Worm (Caenorhabditis elegans): ENCODE results near the gene dpr-1.

Gene dpr-1

DNA sequence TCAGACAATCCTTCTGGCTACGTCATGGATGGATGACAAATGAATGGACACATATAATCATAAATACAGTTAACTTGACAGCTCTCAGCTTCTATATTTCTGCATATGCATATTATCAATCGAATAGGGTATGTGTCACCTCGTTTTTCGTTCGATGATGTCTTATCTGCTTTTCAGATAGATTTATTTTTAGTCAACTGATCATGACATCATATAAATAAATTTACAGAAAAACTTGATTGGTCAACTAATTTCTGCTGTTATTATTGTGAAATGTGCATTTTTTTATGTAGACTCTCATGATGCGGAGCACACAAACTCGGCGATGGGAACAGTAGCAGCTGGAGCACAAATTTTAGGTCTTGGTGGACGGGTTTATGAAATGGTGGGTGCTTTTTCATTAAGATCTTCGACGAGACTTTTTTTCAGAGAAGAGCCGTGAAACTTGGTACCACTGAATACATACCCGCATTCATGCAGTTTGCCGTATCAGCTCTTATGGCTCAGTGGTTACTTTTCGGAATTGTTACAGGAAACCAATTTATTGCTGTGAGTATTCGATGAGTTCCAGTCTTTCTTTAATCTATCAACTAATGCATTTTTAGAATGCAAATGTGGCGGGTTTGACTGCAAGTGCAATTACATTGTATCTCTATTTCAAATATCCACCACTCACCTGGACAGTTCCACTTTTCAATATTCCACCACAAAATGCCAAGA, 13.5 kb upstream of the dpr-1 start:
- peak; percentile 63 for TF ChIP-seq unc-62 (GFP tag; optimal IDR thresholded peaks at IDR 0.05)
- TF ChIP-seq ceh-100 (GFP tag; IDR thresholded peaks at IDR 0.05) = no peak

DNA sequence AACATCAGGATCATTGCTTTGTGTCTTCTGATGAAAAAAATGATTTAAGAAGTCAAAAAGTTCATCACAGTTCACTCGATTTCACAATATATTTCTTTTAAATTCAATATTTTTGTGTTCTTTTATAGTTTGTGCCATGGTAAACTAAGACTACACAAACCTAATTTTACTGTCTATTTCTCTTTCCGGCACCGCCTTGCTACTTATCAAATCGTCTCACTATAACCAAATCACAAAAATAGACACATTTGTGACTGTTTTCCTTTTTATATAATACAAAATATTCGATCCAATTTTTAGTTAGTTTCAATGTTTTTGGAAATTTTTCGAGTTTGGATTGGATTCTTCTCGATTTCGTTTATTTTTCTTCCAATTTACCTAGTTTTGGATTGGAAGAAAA, 12.1 kb upstream of the dpr-1 start, which contains the start of gene swt-6:
swt-6 (plus strand) TSS at position 301 of the 400 bp plus-strand sequence.
- TF ChIP-seq mcd-1 (GFP tag; IDR thresholded peaks at IDR 0.05) = no peak
- TF ChIP-seq ztf-28 (GFP tag; IDR thresholded peaks at IDR 0.05) = no peak
- TF ChIP-seq lsy-27 (tag; optimal IDR thresholded peaks at IDR 0.05; ENCODE audit: borderline replicate concordance, insufficient read depth) = no peak
- no peak for TF ChIP-seq rcor-1 (GFP tag; IDR thresholded peaks at IDR 0.05)
- no peak for TF ChIP-seq bed-1 (GFP tag; IDR thresholded peaks at IDR 0.05)
- TF ChIP-seq unc-130 (GFP tag; optimal IDR thresholded peaks at IDR 0.05) = no peak
- no peak for TF ChIP-seq snpc-1.1 (tag; optimal IDR thresholded peaks at IDR 0.05; ENCODE audit: insufficient read depth)
- TF ChIP-seq sptf-2 (GFP tag; optimal IDR thresholded peaks at IDR 0.05) = no peak
- TF ChIP-seq Y53G8AR.9 (GFP tag; conservative IDR thresholded peaks at IDR 0.05) = no peak
- no peak for TF ChIP-seq nhr-120 (GFP tag; IDR thresholded peaks at IDR 0.05)
- TF ChIP-seq aptf-3 (GFP tag; IDR thresholded peaks at IDR 0.05) = no peak
- no peak for TF ChIP-seq nhr-80 (tag; optimal IDR thresholded peaks at IDR 0.05)
- no peak for TF ChIP-seq ZK185.1 (tag; optimal IDR thresholded peaks at IDR 0.05; ENCODE audit: poor library complexity, severe bottlenecking)

DNA sequence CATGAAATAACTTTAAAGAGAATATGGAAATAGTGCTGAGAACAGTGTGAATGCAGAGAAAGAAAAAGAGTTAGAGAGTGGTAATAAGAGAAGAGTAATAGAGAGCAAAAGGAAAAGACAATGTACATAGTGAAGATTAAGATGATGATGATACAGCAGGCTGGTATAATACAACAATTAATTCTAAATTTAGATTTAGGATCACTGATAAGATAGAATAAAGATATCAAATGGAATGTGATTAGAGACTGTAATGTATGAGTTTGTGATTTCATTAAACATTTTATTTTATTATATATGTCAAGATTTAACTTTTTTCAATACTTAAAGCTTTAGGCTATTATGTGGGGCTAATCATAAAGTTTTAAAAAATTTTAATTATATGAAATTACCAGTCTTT, 11.2 kb upstream of the dpr-1 start, which contains the start of gene R10D12.8:
R10D12.8 (minus strand) TSS at position 101 of the 400 bp plus-strand sequence.
- no peak for TF ChIP-seq lin-54 (GFP tag; optimal IDR thresholded peaks at IDR 0.05)
- no peak for TF ChIP-seq rcor-1 (GFP tag; IDR thresholded peaks at IDR 0.05)
- no peak for TF ChIP-seq nfya-2 (GFP tag; IDR thresholded peaks at IDR 0.05)
- no peak for TF ChIP-seq hsf-1 (GFP tag; IDR thresholded peaks at IDR 0.05)
- TF ChIP-seq rpc-1 (optimal IDR thresholded peaks at IDR 0.05) = no peak
- TF ChIP-seq rpc-1 (tag; optimal IDR thresholded peaks at IDR 0.05) = no peak
- TF ChIP-seq attf-6 (GFP tag; IDR thresholded peaks at IDR 0.05) = no peak
- TF ChIP-seq F23B12.7 (tag; optimal IDR thresholded peaks at IDR 0.05; ENCODE audit: insufficient read depth) = no peak
- TF ChIP-seq athp-1 (tag; optimal IDR thresholded peaks at IDR 0.05) = no peak
- no peak for TF ChIP-seq sdz-38 (tag; optimal IDR thresholded peaks at IDR 0.05)
- TF ChIP-seq ccch-3 (GFP tag; optimal IDR thresholded peaks at IDR 0.05) = no peak
- no peak for TF ChIP-seq ceh-79 (tag; optimal IDR thresholded peaks at IDR 0.05)
- no peak for TF ChIP-seq cebp-2 (GFP tag; IDR thresholded peaks at IDR 0.05)
- TF ChIP-seq nhr-179 (tag; optimal IDR thresholded peaks at IDR 0.05) = no peak
- no peak for TF ChIP-seq hmg-20 (GFP tag; IDR thresholded peaks at IDR 0.05)
- no peak for TF ChIP-seq madf-10 (tag; optimal IDR thresholded peaks at IDR 0.05)
- TF ChIP-seq lag-1 (GFP tag; IDR thresholded peaks at IDR 0.05) = no peak
- no peak for TF ChIP-seq aptf-2 (GFP tag; conservative IDR thresholded peaks at IDR 0.05)
- no peak for TF ChIP-seq ceh-58 (GFP tag; IDR thresholded peaks at IDR 0.05)
- TF ChIP-seq egrh-3 (GFP tag; IDR thresholded peaks at IDR 0.05) = no peak

ce11 chrV:13949752-13950151, 7.8 kb upstream of the dpr-1 start, which contains the start of gene R10D12.7:
TSS of gene R10D12.7 (plus strand) at chrV:13950052.
- TF ChIP-seq ztf-6 (GFP tag; IDR thresholded peaks at IDR 0.05) = no peak
- TF ChIP-seq sptf-2 (GFP tag; optimal IDR thresholded peaks at IDR 0.05) = no peak
- no peak for TF ChIP-seq snpc-3.4 (tag; optimal IDR thresholded peaks at IDR 0.05)
- TF ChIP-seq nfyb-1 (GFP tag; IDR thresholded peaks at IDR 0.05) = no peak
- TF ChIP-seq F33H1.4 (GFP tag; IDR thresholded peaks at IDR 0.05) = no peak
- no peak for TF ChIP-seq fkh-3 (tag; optimal IDR thresholded peaks at IDR 0.05)
- TF ChIP-seq unc-62 (GFP tag; optimal IDR thresholded peaks at IDR 0.05) = no peak
- no peak for TF ChIP-seq tbx-9 (tag; optimal IDR thresholded peaks at IDR 0.05; ENCODE audit: borderline replicate concordance)
- TF ChIP-seq atf-7 (tag; optimal IDR thresholded peaks at IDR 0.05) = no peak
- TF ChIP-seq ets-4 (GFP tag; optimal IDR thresholded peaks at IDR 0.05) = no peak
- TF ChIP-seq snpc-4 (GFP tag; optimal IDR thresholded peaks at IDR 0.05) = no peak
- TF ChIP-seq snpc-4 (tag; optimal IDR thresholded peaks at IDR 0.05) = no peak
- no peak for TF ChIP-seq sdz-38 (tag; optimal IDR thresholded peaks at IDR 0.05)
- no peak for TF ChIP-seq nhr-179 (tag; optimal IDR thresholded peaks at IDR 0.05)
- no peak for TF ChIP-seq hsf-1 (GFP tag; IDR thresholded peaks at IDR 0.05)
- no peak for TF ChIP-seq nhr-90 (tag; optimal IDR thresholded peaks at IDR 0.05)
